Fruit fly (Drosophila melanogaster) whole organism, pupa: ENCODE measurements around the gene HLH4C.

Source experiments
- CG10348 ChIP-seq: fragments of 200-800 bp; sonication (Bioruptor generic); IDR thresholded peaks from 2 replicates; pipeline ENCODE4 v1.3.6; 2022; ENCODE audit warnings: missing biosample characterization, missing genetic modification characterization
- CG12605 ChIP-seq: fragments of 200-800 bp; sonication (Bioruptor generic); IDR thresholded peaks from 2 replicates; pipeline ENCODE4 v1.3.6; 2022; ENCODE audit warnings: missing biosample characterization, missing genetic modification characterization
- CG13204 ChIP-seq: fragments of 200-800 bp; sonication (Bioruptor generic); optimal IDR thresholded peaks from 2 replicates; lab custom pipeline; 2018; ENCODE audit warnings: missing biosample characterization, mild to moderate bottlenecking, missing genetic modification characterization, moderate library complexity
- CG14655 ChIP-seq: fragments of 200-800 bp; sonication (Bioruptor generic); optimal IDR thresholded peaks from 3 replicates; lab custom pipeline; 2017; ENCODE audit warnings: mild to moderate bottlenecking, missing biosample characterization, missing genetic modification reagents, missing genetic modification characterization
- CG15710 ChIP-seq: fragments of 200-800 bp; sonication (Bioruptor generic); optimal IDR thresholded peaks from 2 replicates; lab custom pipeline; 2018; ENCODE audit warnings: missing biosample characterization, mild to moderate bottlenecking, missing genetic modification characterization, moderate library complexity
- CG17806 ChIP-seq: fragments of 200-800 bp; sonication (Bioruptor generic); optimal IDR thresholded peaks from 2 replicates; lab custom pipeline; 2018; ENCODE audit warnings: missing biosample characterization, mild to moderate bottlenecking, missing genetic modification characterization, moderate library complexity
- CG32121 ChIP-seq: fragments of 200-800 bp; sonication (Bioruptor generic); IDR thresholded peaks from 2 replicates; pipeline ENCODE4 v1.3.6; 2022; ENCODE audit warnings: missing biosample characterization, missing genetic modification characterization
- CG34367 ChIP-seq: fragments of 200-800 bp; sonication (Bioruptor generic); optimal IDR thresholded peaks from 2 replicates; lab custom pipeline; 2018; ENCODE audit warnings: missing biosample characterization, mild to moderate bottlenecking, missing genetic modification characterization
- CG4496 ChIP-seq: fragments of 200-800 bp; sonication (Bioruptor generic); IDR thresholded peaks from 3 replicates; pipeline ENCODE4 v1.3.6; 2022; ENCODE audit warnings: missing biosample characterization, missing genetic modification characterization
- CG8159 ChIP-seq: fragments of 200-800 bp; sonication (Bioruptor generic); optimal IDR thresholded peaks from 3 replicates; lab custom pipeline; 2018; ENCODE audit warnings: missing biosample characterization, mild to moderate bottlenecking, missing genetic modification characterization, moderate library complexity
- CG8301 ChIP-seq: fragments of 200-800 bp; sonication (Bioruptor generic); optimal IDR thresholded peaks from 2 replicates; lab custom pipeline; 2018; ENCODE audit warnings: missing biosample characterization, mild to moderate bottlenecking, missing genetic modification characterization
- CG9948 ChIP-seq: fragments of 200-800 bp; sonication (Bioruptor generic); optimal IDR thresholded peaks from 2 replicates; lab custom pipeline; 2018; ENCODE audit warnings: missing biosample characterization, mild to moderate bottlenecking, missing genetic modification characterization, moderate library complexity
- D1 ChIP-seq: fragments of 200-800 bp; sonication (Bioruptor generic); optimal IDR thresholded peaks from 2 replicates; lab custom pipeline; 2018; ENCODE audit warnings: missing biosample characterization, mild to moderate bottlenecking, missing genetic modification characterization, moderate library complexity
- EcR ChIP-seq: fragments of 200-800 bp; sonication (Bioruptor generic); optimal IDR thresholded peaks from 3 replicates; lab custom pipeline; 2019; ENCODE audit warnings: missing biosample characterization, missing genetic modification characterization, mild to moderate bottlenecking, moderate library complexity, missing genetic modification reagents
- Ets98B ChIP-seq: fragments of 200-800 bp; sonication (Bioruptor generic); IDR thresholded peaks from 2 replicates; pipeline ENCODE4 v1.3.6; 2022; ENCODE audit warnings: missing biosample characterization, missing genetic modification characterization
- Pif1A ChIP-seq: fragments of 200-800 bp; sonication (Bioruptor generic); optimal IDR thresholded peaks from 3 replicates; lab custom pipeline; 2016; ENCODE audit warnings: missing biosample characterization, missing genetic modification characterization
- Pif1B ChIP-seq: fragments of 200-800 bp; sonication (Bioruptor generic); optimal IDR thresholded peaks from 3 replicates; lab custom pipeline; 2016; ENCODE audit warnings: missing biosample characterization, missing genetic modification characterization
- Snoo ChIP-seq: fragments of 200-800 bp; sonication (Bioruptor generic); optimal IDR thresholded peaks from 3 replicates; lab custom pipeline; 2017; ENCODE audit warnings: missing biosample characterization, mild to moderate bottlenecking, missing genetic modification characterization, inconsistent platforms
- fd96Ca ChIP-seq: fragments of 200-800 bp; sonication (Bioruptor generic); IDR thresholded peaks from 3 replicates; pipeline ENCODE4 v1.3.6; 2022; ENCODE audit warnings: missing biosample characterization, missing genetic modification characterization
- gl ChIP-seq: fragments of 200-800 bp; sonication (Bioruptor generic); optimal IDR thresholded peaks from 2 replicates; lab custom pipeline; 2018; ENCODE audit warnings: missing biosample characterization, mild to moderate bottlenecking, missing genetic modification characterization
- rn ChIP-seq: fragments of 200-800 bp; sonication (Bioruptor generic); IDR thresholded peaks from 2 replicates; pipeline ENCODE4 v1.3.6; 2022; ENCODE audit warnings: missing biosample characterization, missing genetic modification characterization

Gene HLH4C

DNA sequence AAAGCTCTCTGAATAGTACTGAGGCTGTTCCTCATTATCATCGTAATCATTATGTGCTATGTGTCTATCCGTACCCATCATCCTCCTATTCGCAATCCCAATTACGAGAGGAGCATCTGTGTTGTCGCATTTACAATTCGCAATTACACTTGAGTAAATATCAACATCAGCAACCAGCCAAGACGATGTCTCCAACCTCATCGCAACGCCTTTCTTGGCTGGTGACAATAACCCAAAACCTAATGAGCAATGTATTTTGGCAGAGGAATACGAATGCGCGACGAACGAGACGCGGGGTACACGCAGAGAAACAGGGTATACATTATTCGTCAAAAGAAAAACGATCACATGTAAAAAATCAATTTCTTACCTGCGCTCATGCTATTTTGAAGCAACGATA is 36.7 kb downstream of the HLH4C start:
- no peak for TF ChIP-seq rn
- TF ChIP-seq, all 21 proteins: peak for 0

dm6 chrX:4609737-4610136 is 37.5 kb downstream of the HLH4C start:
- TF ChIP-seq rn: no peak
- no peak for TF ChIP-seq CG9948 (tag; lab: Kevin White, UChicago)
- no peak for TF ChIP-seq CG8301 (tag; lab: Kevin White, UChicago)
- TF ChIP-seq Pif1A (GFP tag; lab: Kevin White, UChicago): no peak
- no peak for TF ChIP-seq CG34367 (tag; lab: Kevin White, UChicago)
- no peak for TF ChIP-seq Ets98B
- no peak for TF ChIP-seq CG10348 (GFP tag; lab: Robert Waterston, UW)
- no peak for TF ChIP-seq CG13204 (GFP tag; lab: Kevin White, UChicago)
- no peak for TF ChIP-seq fd96Ca (GFP tag; lab: Robert Waterston, UW)
- TF ChIP-seq Snoo (tag; lab: Kevin White, UChicago): no peak
- TF ChIP-seq CG4496 (GFP tag; lab: Robert Waterston, UW): no peak
- no peak for TF ChIP-seq CG14655 (GFP tag; lab: Kevin White, UChicago)
- TF ChIP-seq CG8159 (tag; lab: Kevin White, UChicago): no peak
- TF ChIP-seq CG15710 (tag; lab: Kevin White, UChicago): no peak
- no peak for TF ChIP-seq CG17806 (tag; lab: Kevin White, UChicago)
- TF ChIP-seq Pif1B (GFP tag; lab: Kevin White, UChicago): no peak
- no peak for TF ChIP-seq gl (tag; lab: Kevin White, UChicago)
- no peak for TF ChIP-seq EcR

DNA sequence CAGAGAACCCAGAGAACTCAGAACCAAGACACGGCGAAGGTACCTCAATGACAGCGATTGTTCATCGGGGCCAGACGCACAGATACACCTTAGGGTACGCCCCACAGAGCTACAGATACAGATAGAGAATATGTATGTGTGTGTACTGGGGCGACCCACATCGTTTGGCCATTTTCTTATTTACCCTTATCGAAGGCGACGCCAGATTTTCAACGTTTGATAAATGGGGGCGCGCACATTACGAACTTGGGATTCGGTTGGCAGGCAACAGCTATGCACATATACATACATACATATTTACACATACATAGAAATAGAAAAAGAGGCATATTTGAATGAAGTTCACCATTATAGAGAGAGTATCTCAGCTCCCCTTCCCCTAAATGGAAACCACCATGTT is 40.8 kb downstream of the HLH4C start:
- TF ChIP-seq CG13204 (GFP tag; lab: Kevin White, UChicago): no peak
- TF ChIP-seq rn: no peak
- TF ChIP-seq CG17806 (tag; lab: Kevin White, UChicago): no peak
- no peak for TF ChIP-seq EcR
- no peak for TF ChIP-seq CG14655 (GFP tag; lab: Kevin White, UChicago)
- no peak for TF ChIP-seq fd96Ca (GFP tag; lab: Robert Waterston, UW)
- no peak for TF ChIP-seq CG12605 (GFP tag; lab: Robert Waterston, UW)
- no peak for TF ChIP-seq CG34367 (tag; lab: Kevin White, UChicago)
- TF ChIP-seq CG10348 (GFP tag; lab: Robert Waterston, UW): no peak
- no peak for TF ChIP-seq CG8159 (tag; lab: Kevin White, UChicago)
- no peak for TF ChIP-seq CG4496 (GFP tag; lab: Robert Waterston, UW)
- no peak for TF ChIP-seq Pif1B (GFP tag; lab: Kevin White, UChicago)
- TF ChIP-seq D1 (tag; lab: Kevin White, UChicago): no peak

DNA sequence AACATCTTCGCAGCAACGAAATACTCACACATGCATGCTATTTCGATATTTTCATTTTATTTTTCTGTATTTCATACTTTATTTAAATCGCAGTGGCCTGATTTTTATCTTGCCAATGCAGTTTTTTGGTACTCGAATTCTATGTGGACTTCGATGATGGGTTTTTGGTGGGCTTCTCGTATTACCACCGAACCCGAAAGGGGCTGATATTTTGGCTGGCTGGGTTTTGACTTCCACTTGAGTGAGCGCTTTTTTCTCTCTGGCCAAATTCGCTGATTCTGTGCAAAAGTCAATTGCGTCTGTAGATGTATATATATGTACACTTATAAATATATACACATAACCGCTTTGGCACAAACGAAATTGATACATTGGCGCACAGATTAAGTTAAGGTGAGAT is 41.9 kb downstream of the HLH4C start:
- TF ChIP-seq Snoo (tag; lab: Kevin White, UChicago): no peak
- no peak for TF ChIP-seq gl (tag; lab: Kevin White, UChicago)
- no peak for TF ChIP-seq rn
- TF ChIP-seq Ets98B: no peak
- no peak for TF ChIP-seq Pif1A (GFP tag; lab: Kevin White, UChicago)
- no peak for TF ChIP-seq Pif1B (GFP tag; lab: Kevin White, UChicago)
- TF ChIP-seq CG9948 (tag; lab: Kevin White, UChicago): no peak
- TF ChIP-seq CG15710 (tag; lab: Kevin White, UChicago): no peak
- no peak for TF ChIP-seq CG14655 (GFP tag; lab: Kevin White, UChicago)
- no peak for TF ChIP-seq CG13204 (GFP tag; lab: Kevin White, UChicago)
- TF ChIP-seq CG34367 (tag; lab: Kevin White, UChicago): no peak
- no peak for TF ChIP-seq CG17806 (tag; lab: Kevin White, UChicago)
- TF ChIP-seq CG10348 (GFP tag; lab: Robert Waterston, UW): no peak
- no peak for TF ChIP-seq EcR
- no peak for TF ChIP-seq CG4496 (GFP tag; lab: Robert Waterston, UW)
- no peak for TF ChIP-seq CG32121

DNA sequence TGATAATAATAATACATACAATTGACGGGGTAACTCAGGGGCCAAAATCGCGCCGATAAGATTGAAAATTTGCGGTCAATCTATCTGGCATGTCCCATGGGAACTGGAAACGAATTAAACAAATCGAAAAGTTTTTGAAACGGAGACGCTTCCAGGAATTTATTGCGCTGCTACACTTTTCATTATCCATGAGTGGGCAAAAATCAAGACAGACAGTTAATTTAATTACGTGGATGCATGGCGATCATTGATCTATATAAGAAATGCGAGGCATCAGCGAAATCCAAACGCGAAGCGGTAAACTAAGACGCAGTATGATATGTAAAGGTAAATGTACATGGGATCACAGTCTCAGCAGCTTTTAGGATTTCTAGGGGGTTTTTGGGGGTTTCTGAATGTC is 42.7 kb downstream of the HLH4C start:
- TF ChIP-seq CG13204 (GFP tag; lab: Kevin White, UChicago): no peak
- TF ChIP-seq rn: no peak
- TF ChIP-seq Snoo (tag; lab: Kevin White, UChicago): no peak
- TF ChIP-seq CG9948 (tag; lab: Kevin White, UChicago): no peak
- no peak for TF ChIP-seq CG15710 (tag; lab: Kevin White, UChicago)
- no peak for TF ChIP-seq EcR
- no peak for TF ChIP-seq CG12605 (GFP tag; lab: Robert Waterston, UW)
- no peak for TF ChIP-seq Pif1B (GFP tag; lab: Kevin White, UChicago)
- TF ChIP-seq CG4496 (GFP tag; lab: Robert Waterston, UW): no peak
- TF ChIP-seq CG8159 (tag; lab: Kevin White, UChicago): no peak
- TF ChIP-seq D1 (tag; lab: Kevin White, UChicago): no peak
- no peak for TF ChIP-seq CG17806 (tag; lab: Kevin White, UChicago)
- no peak for TF ChIP-seq CG32121
- TF ChIP-seq CG8301 (tag; lab: Kevin White, UChicago): no peak
- no peak for TF ChIP-seq Pif1A (GFP tag; lab: Kevin White, UChicago)
- no peak for TF ChIP-seq CG14655 (GFP tag; lab: Kevin White, UChicago)
- no peak for TF ChIP-seq fd96Ca (GFP tag; lab: Robert Waterston, UW)
- TF ChIP-seq gl (tag; lab: Kevin White, UChicago): no peak
- no peak for TF ChIP-seq CG10348 (GFP tag; lab: Robert Waterston, UW)

DNA sequence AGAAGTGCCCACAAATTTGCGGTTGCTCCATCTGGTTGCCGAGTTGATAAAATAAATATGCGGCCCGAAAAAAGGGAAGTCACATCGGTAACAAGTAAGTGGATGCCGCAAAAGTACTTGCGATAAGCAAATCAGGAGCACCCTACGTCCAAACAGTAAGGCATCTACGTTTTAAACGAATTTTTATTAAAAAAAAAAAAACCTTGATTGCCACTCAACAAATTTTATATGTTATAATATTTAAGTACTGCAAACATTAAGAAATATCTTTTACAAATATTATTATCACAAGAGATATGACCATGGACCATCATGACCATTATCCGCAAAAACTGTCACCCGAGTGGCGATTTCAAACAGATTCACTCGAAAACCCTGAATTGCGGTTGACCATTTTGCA is 43.1 kb downstream of the HLH4C start:
- TF ChIP-seq CG14655 (GFP tag; lab: Kevin White, UChicago) (no peak), D1 (tag; lab: Kevin White, UChicago) (no peak), Pif1A (GFP tag; lab: Kevin White, UChicago) (no peak), CG34367 (tag; lab: Kevin White, UChicago) (no peak), Pif1B (GFP tag; lab: Kevin White, UChicago) (no peak), CG9948 (tag; lab: Kevin White, UChicago) (no peak), Ets98B (no peak), CG13204 (GFP tag; lab: Kevin White, UChicago) (no peak), CG10348 (GFP tag; lab: Robert Waterston, UW) (no peak), CG12605 (GFP tag; lab: Robert Waterston, UW) (no peak), CG15710 (tag; lab: Kevin White, UChicago) (no peak), CG32121 (no peak), rn (no peak), CG17806 (tag; lab: Kevin White, UChicago) (no peak), EcR (no peak)
